Fruit fly (Drosophila melanogaster) S2 (cell line): ENCODE measurements around the gene CG6015.

Experiments used
- CG8478 ChIP-seq: fragments of >200 bp; optimal IDR thresholded peaks from 2 replicates; lab custom pipeline; 2018
- CTCF ChIP-seq, 2 experiments: fragments of >200 bp; optimal IDR thresholded peaks; 2 replicates each; lab custom pipeline; 2018

DNA sequence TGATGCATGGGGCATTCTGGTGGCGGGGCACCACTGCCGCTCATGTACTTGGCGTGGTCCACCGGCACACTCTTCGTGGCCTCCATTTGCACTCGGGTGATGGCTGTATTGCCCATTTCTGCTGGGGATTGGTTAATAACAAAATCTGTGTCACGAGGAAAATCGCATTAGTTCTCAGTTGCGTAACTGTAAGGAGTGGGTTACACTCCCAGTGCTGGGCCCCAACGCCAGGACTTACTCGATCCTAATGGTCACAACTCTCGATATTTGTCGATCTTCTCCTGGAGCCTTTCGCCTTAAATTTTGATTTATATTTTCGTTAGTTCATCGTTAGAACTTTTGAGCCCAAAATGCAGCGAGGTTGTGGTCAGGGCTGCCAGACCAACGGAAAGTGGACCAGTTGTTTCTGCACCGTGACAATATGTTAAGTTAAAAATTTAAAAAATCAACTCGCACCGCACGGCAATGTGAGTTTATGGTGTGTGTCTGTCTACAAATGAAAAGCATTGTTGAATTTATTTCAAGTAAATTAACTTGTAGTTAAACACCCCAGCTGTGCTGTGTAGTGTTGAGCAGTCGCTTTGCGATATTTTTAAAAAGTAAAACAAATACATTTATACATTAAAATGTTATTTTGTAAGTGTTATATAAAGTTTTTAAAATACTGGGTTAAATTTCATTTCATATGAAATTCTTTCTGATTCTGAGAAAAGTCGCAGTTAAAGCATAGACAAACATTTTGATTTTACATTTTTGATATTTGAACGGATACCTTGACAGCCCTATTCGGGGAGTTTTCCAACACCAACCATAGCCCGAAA lies 7.0 kb downstream of the CG6015 start, which contains the start of the genes Cchl and ND-42:
- no peak for TF ChIP-seq CG8478 (lab: Kevin White, UChicago)
- no peak for TF ChIP-seq CTCF (optimal IDR thresholded peaks at IDR 0.05; lab: Kevin White, UChicago)
